Worm (Caenorhabditis elegans) whole organism, late embryonic: Measurements from ENCODE around the gene F40F9.3.

ENCODE experiments used
- K02D7.2 ChIP-seq: sonication (generic microtip); optimal IDR thresholded peaks from 2 replicates; lab custom pipeline; 2017; ENCODE audit warnings: mild to moderate bottlenecking, missing genetic modification characterization, missing compliant biosample characterization
- Y22D7AL.16 ChIP-seq: sonication (generic microtip); optimal IDR thresholded peaks from 2 replicates; lab custom pipeline; 2016; ENCODE audit warnings: missing genetic modification characterization, missing compliant biosample characterization
- ceh-18 ChIP-seq: sonication (generic microtip); optimal IDR thresholded peaks from 2 replicates; lab custom pipeline; 2016; ENCODE audit warnings: missing genetic modification characterization, missing compliant biosample characterization
- ceh-19 ChIP-seq: fragments of 200-800 bp; sonication (Bioruptor generic); optimal IDR thresholded peaks from 2 replicates; lab custom pipeline; 2018; ENCODE audit warnings: mild to moderate bottlenecking, missing genetic modification characterization, missing compliant biosample characterization
- ceh-2 ChIP-seq: sonication (generic microtip); optimal IDR thresholded peaks from 2 replicates; lab custom pipeline; 2016; ENCODE audit warnings: missing genotype, missing genetic modification characterization, missing compliant biosample characterization
- ceh-24 ChIP-seq: sonication (generic microtip); optimal IDR thresholded peaks from 2 replicates; lab custom pipeline; 2016; ENCODE audit warnings: mild to moderate bottlenecking, missing genetic modification characterization, missing compliant biosample characterization
- ceh-30 ChIP-seq: fragments of 150-350 bp; optimal IDR thresholded peaks from 2 replicates; lab custom pipeline; 2014; ENCODE audit warnings: missing biosample characterization, missing genetic modification characterization
- ceh-31 ChIP-seq: sonication (generic microtip); optimal IDR thresholded peaks from 2 replicates; lab custom pipeline; 2016; ENCODE audit warnings: missing genetic modification characterization, missing compliant biosample characterization
- ceh-34 ChIP-seq: sonication (generic microtip); optimal IDR thresholded peaks from 2 replicates; lab custom pipeline; 2016; ENCODE audit warnings: mild to moderate bottlenecking, missing genetic modification characterization, missing compliant biosample characterization
- ceh-48 ChIP-seq: sonication (generic microtip); optimal IDR thresholded peaks from 2 replicates; lab custom pipeline; 2016; ENCODE audit warnings: missing genetic modification characterization, inconsistent platforms, missing compliant biosample characterization
- ceh-6 ChIP-seq: fragments of 200-800 bp; sonication (Bioruptor generic); optimal IDR thresholded peaks from 2 replicates; lab custom pipeline; 2018; ENCODE audit warnings: mild to moderate bottlenecking, missing genetic modification characterization, missing compliant biosample characterization
- dmd-4 ChIP-seq: sonication (generic microtip); optimal IDR thresholded peaks from 2 replicates; lab custom pipeline; 2016; ENCODE audit warnings: borderline replicate concordance, missing genetic modification characterization, missing compliant biosample characterization
- ets-4 ChIP-seq: sonication (generic microtip); optimal IDR thresholded peaks from 2 replicates; lab custom pipeline; 2016; ENCODE audit warnings: missing genetic modification characterization, missing compliant biosample characterization
- eyg-1 ChIP-seq: sonication (generic microtip); optimal IDR thresholded peaks from 2 replicates; lab custom pipeline; 2016; ENCODE audit warnings: missing genotype, missing genetic modification characterization, missing compliant biosample characterization
- fkh-10 ChIP-seq: fragments of 150-350 bp; optimal IDR thresholded peaks from 2 replicates; lab custom pipeline; 2014; ENCODE audit warnings: missing biosample characterization, missing genetic modification reagents, missing genetic modification characterization
- gmeb-2 ChIP-seq: sonication (generic microtip); optimal IDR thresholded peaks from 2 replicates; lab custom pipeline; 2016; ENCODE audit warnings: missing genetic modification characterization, inconsistent platforms, missing compliant biosample characterization
- hlh-15 ChIP-seq: sonication (generic microtip); optimal IDR thresholded peaks from 2 replicates; lab custom pipeline; 2016; ENCODE audit warnings: missing genetic modification characterization, missing compliant biosample characterization
- hlh-6 ChIP-seq: sonication (generic microtip); optimal IDR thresholded peaks from 2 replicates; lab custom pipeline; 2016; ENCODE audit warnings: missing genotype, missing genetic modification characterization, missing compliant biosample characterization
- mec-3 ChIP-seq: sonication (generic microtip); optimal IDR thresholded peaks from 2 replicates; lab custom pipeline; 2016; ENCODE audit warnings: borderline replicate concordance, missing genetic modification characterization, missing compliant biosample characterization
- nhr-11 ChIP-seq: fragments of 150-350 bp; optimal IDR thresholded peaks from 2 replicates; lab custom pipeline; 2014; ENCODE audit warnings: missing biosample characterization, missing genetic modification characterization
- nhr-232 ChIP-seq: sonication (generic microtip); optimal IDR thresholded peaks from 2 replicates; lab custom pipeline; 2016; ENCODE audit warnings: missing genetic modification characterization, missing compliant biosample characterization
- npax-4 ChIP-seq: sonication (generic microtip); optimal IDR thresholded peaks from 2 replicates; lab custom pipeline; 2016; ENCODE audit warnings: missing genetic modification characterization, missing compliant biosample characterization
- odd-2 ChIP-seq: sonication (generic microtip); optimal IDR thresholded peaks from 2 replicates; lab custom pipeline; 2017; ENCODE audit warnings: antibody characterized with exemption, mild to moderate bottlenecking, missing genetic modification characterization, missing compliant biosample characterization
- pat-9 ChIP-seq: fragments of 200-800 bp; sonication (Bioruptor generic); optimal IDR thresholded peaks from 2 replicates; lab custom pipeline; 2018; ENCODE audit warnings: mild to moderate bottlenecking, missing genetic modification characterization, moderate library complexity, missing compliant biosample characterization
- pqm-1 ChIP-seq: sonication (generic microtip); optimal IDR thresholded peaks from 2 replicates; lab custom pipeline; 2016; ENCODE audit warnings: missing genetic modification characterization, missing compliant biosample characterization
- pros-1 ChIP-seq: fragments of 150-350 bp; optimal IDR thresholded peaks from 2 replicates; lab custom pipeline; 2014; ENCODE audit warnings: missing biosample characterization, missing genetic modification reagents, missing genetic modification characterization
- ref-2 ChIP-seq: sonication (generic microtip); optimal IDR thresholded peaks from 2 replicates; lab custom pipeline; 2016; ENCODE audit warnings: missing genetic modification characterization, missing compliant biosample characterization
- sox-4 ChIP-seq: sonication (generic microtip); optimal IDR thresholded peaks from 2 replicates; lab custom pipeline; 2017; ENCODE audit warnings: mild to moderate bottlenecking, missing genetic modification characterization, inconsistent platforms, missing compliant biosample characterization
- syd-9 ChIP-seq: sonication (generic microtip); optimal IDR thresholded peaks from 2 replicates; lab custom pipeline; 2016; ENCODE audit warnings: mild to moderate bottlenecking, missing genetic modification characterization, moderate library complexity, missing compliant biosample characterization
- tbx-2 ChIP-seq: sonication (generic microtip); optimal IDR thresholded peaks from 2 replicates; lab custom pipeline; 2016; ENCODE audit warnings: missing genetic modification characterization, missing compliant biosample characterization
- ttx-3 ChIP-seq: sonication (generic microtip); optimal IDR thresholded peaks from 2 replicates; lab custom pipeline; 2016; ENCODE audit warnings: missing genetic modification reagents, missing genetic modification characterization, missing compliant biosample characterization
- unc-42 ChIP-seq: sonication (generic microtip); optimal IDR thresholded peaks from 2 replicates; lab custom pipeline; 2016; ENCODE audit warnings: missing genotype, missing genetic modification characterization, missing compliant biosample characterization
- unc-55 ChIP-seq: sonication (generic microtip); optimal IDR thresholded peaks from 2 replicates; lab custom pipeline; 2017; ENCODE audit warnings: missing biosample characterization, missing genetic modification reagents, missing genetic modification characterization
- unc-86 ChIP-seq: sonication (generic microtip); optimal IDR thresholded peaks from 2 replicates; lab custom pipeline; 2016; ENCODE audit warnings: missing genetic modification characterization, missing compliant biosample characterization
- ztf-16 ChIP-seq: sonication (generic microtip); optimal IDR thresholded peaks from 2 replicates; lab custom pipeline; 2017; ENCODE audit warnings: missing genetic modification characterization, missing compliant biosample characterization

Gene F40F9.3

ce11 chrV:9730743-9731706 lies 16.0 kb downstream of the F40F9.3 start (continued):
- TF ChIP-seq hlh-15 = no peak
- TF ChIP-seq, all 69 proteins: peak for 50

ce11 chrV:9731852-9732251 lies 16.8 kb downstream of the F40F9.3 start:
- TF ChIP-seq unc-55 = peak; percentile 10
- TF ChIP-seq pros-1 (tag; lab: Kevin White, UChicago) = no peak
- peak; percentile 27 for TF ChIP-seq ceh-19 (GFP tag; lab: Kevin White, UChicago)
- peak; percentile 24 for TF ChIP-seq ref-2 (tag; lab: Kevin White, UChicago)
- no peak for TF ChIP-seq ceh-34

- TF ChIP-seq ceh-30 = no peak
- no peak for TF ChIP-seq hlh-6
- no peak for TF ChIP-seq ceh-2
- TF ChIP-seq pat-9 (tag; lab: Kevin White, UChicago) = no peak
- TF ChIP-seq ets-4 = no peak
- TF ChIP-seq ceh-48 (tag; lab: Kevin White, UChicago) = no peak
- no peak for TF ChIP-seq ztf-16
- TF ChIP-seq, all 69 proteins: peak for 0
Measured at ce11 chrV:9733920-9734454, 19.0 kb downstream of the F40F9.3 start, which contains the start of gene cal-7. TSS of gene cal-7 (plus strand) at chrV:9734103.

ce11 chrV:9737287-9737686 lies 22.3 kb downstream of the F40F9.3 start, which contains the start of gene aqp-4:
TSS of gene aqp-4 (plus strand) at chrV:9737556.
- TF ChIP-seq ceh-18 (no peak), syd-9 (tag; lab: Kevin White, UChicago) (no peak), mec-3 (tag; lab: Kevin White, UChicago) (no peak), dmd-4 (tag; lab: Kevin White, UChicago) (no peak), tbx-2 (no peak), unc-42 (tag; lab: Kevin White, UChicago) (no peak), Y22D7AL.16 (tag; lab: Kevin White, UChicago) (no peak), nhr-11 (tag; lab: Kevin White, UChicago) (no peak), fkh-10 (GFP tag; lab: Kevin White, UChicago) (no peak), gmeb-2 (tag; lab: Kevin White, UChicago) (no peak)
- TF ChIP-seq, all 69 proteins: peak for 0

ce11 chrV:9738077-9738705 lies 23.2 kb downstream of the F40F9.3 start:
- TF ChIP-seq npax-4 (tag; lab: Kevin White, UChicago) (no peak), sox-4 (tag; lab: Kevin White, UChicago) (no peak), tbx-2 (no peak), K02D7.2 (no peak), ceh-6 (GFP tag; lab: Kevin White, UChicago) (no peak), ref-2 (tag; lab: Kevin White, UChicago) (no peak), ttx-3 (no peak), eyg-1 (tag; lab: Kevin White, UChicago) (no peak), gmeb-2 (tag; lab: Kevin White, UChicago) (no peak), unc-86 (tag; lab: Kevin White, UChicago) (no peak)

- no peak for TF ChIP-seq nhr-232
- TF ChIP-seq pqm-1 (tag; lab: Kevin White, UChicago) = no peak
- TF ChIP-seq K02D7.2 = no peak
- no peak for TF ChIP-seq gmeb-2 (tag; lab: Kevin White, UChicago)
- TF ChIP-seq ets-4 = no peak
- TF ChIP-seq ceh-30 = no peak
- no peak for TF ChIP-seq ceh-6 (GFP tag; lab: Kevin White, UChicago)
- TF ChIP-seq ceh-24 = no peak
- TF ChIP-seq ceh-31 (tag; lab: Kevin White, UChicago) = no peak
- TF ChIP-seq sox-4 (tag; lab: Kevin White, UChicago) = no peak
- no peak for TF ChIP-seq odd-2 (tag; lab: Kevin White, UChicago)
- TF ChIP-seq npax-4 (tag; lab: Kevin White, UChicago) = no peak
- no peak for TF ChIP-seq ceh-2
- no peak for TF ChIP-seq ceh-18
Measured at ce11 chrV:9739402-9739801, 24.4 kb downstream of the F40F9.3 start, which contains the start of gene marc-1. TSS of gene marc-1 (plus strand) at chrV:9739702.
